Worm (Caenorhabditis elegans): ENCODE measurements around the gene nhr-119.

nhr-119 gene

ce11 chrII:2834105-2834504 is 33.7 kb upstream of the nhr-119 start:
- TF ChIP-seq elt-2 (tag; optimal IDR thresholded peaks at IDR 0.05) (peak; percentile 90), ceh-9 (tag; optimal IDR thresholded peaks at IDR 0.05) (no peak)

ce11 chrII:2832539-2832938 is 32.1 kb upstream of the nhr-119 start:
- TF ChIP-seq hlh-30 (tag; optimal IDR thresholded peaks at IDR 0.05; ENCODE audit: insufficient read depth) = peak; percentile 57
- no peak for TF ChIP-seq dve-1 (tag; optimal IDR thresholded peaks at IDR 0.05)
- TF ChIP-seq ceh-30 (tag; optimal IDR thresholded peaks at IDR 0.05) = peak; percentile 26

- peak; percentile 14 for TF ChIP-seq unc-55 (GFP tag; optimal IDR thresholded peaks at IDR 0.05)
- no peak for TF ChIP-seq lin-11 (tag; optimal IDR thresholded peaks at IDR 0.05)
Measured at ce11 chrII:2832098-2832497, 31.7 kb upstream of the nhr-119 start.

ce11 chrII:2831173-2831572 is 30.8 kb upstream of the nhr-119 start, which contains the start of gene K12H6.6:
Gene K12H6.6, minus strand, starts transcription at chrII:2831233.
- TF ChIP-seq che-1 (tag; optimal IDR thresholded peaks at IDR 0.05) (no peak), nhr-232 (tag; optimal IDR thresholded peaks at IDR 0.05) (no peak), unc-42 (tag; optimal IDR thresholded peaks at IDR 0.05) (peak; percentile 12)

- no peak for TF ChIP-seq ceh-30 (tag; optimal IDR thresholded peaks at IDR 0.05)
- TF ChIP-seq sox-2 (GFP tag; IDR thresholded peaks at IDR 0.05) = no peak
- no peak for TF ChIP-seq hlh-15 (tag; optimal IDR thresholded peaks at IDR 0.05)
- no peak for TF ChIP-seq F13H6.1 (tag; optimal IDR thresholded peaks at IDR 0.05)
- no peak for TF ChIP-seq elt-2 (tag; optimal IDR thresholded peaks at IDR 0.05)
- TF ChIP-seq elt-4 (tag; optimal IDR thresholded peaks at IDR 0.05) = no peak
- TF ChIP-seq sdc-2 (tag; optimal IDR thresholded peaks at IDR 0.05) = no peak
- no peak for TF ChIP-seq ref-2 (tag; optimal IDR thresholded peaks at IDR 0.05)
- TF ChIP-seq K02D7.2 (tag; optimal IDR thresholded peaks at IDR 0.05) = no peak
- TF ChIP-seq ceh-18 (tag; optimal IDR thresholded peaks at IDR 0.05) = no peak
- no peak for TF ChIP-seq odd-2 (tag; optimal IDR thresholded peaks at IDR 0.05)
- TF ChIP-seq fkh-10 (GFP tag; optimal IDR thresholded peaks at IDR 0.05) = no peak
- TF ChIP-seq dmd-4 (tag; optimal IDR thresholded peaks at IDR 0.05; ENCODE audit: borderline replicate concordance) = no peak
Measured at ce11 chrII:2830144-2830543, 29.7 kb upstream of the nhr-119 start.

- no peak for TF ChIP-seq pag-3 (tag; optimal IDR thresholded peaks at IDR 0.05; ENCODE audit: borderline replicate concordance)
- TF ChIP-seq F13H6.1 (tag; optimal IDR thresholded peaks at IDR 0.05) = no peak
- no peak for TF ChIP-seq sdc-2 (tag; optimal IDR thresholded peaks at IDR 0.05)
- no peak for TF ChIP-seq gmeb-2 (tag; optimal IDR thresholded peaks at IDR 0.05)
- TF ChIP-seq sox-2 (GFP tag; IDR thresholded peaks at IDR 0.05) = no peak
- no peak for TF ChIP-seq pax-1 (tag; optimal IDR thresholded peaks at IDR 0.05)
- no peak for TF ChIP-seq madf-2 (tag; optimal IDR thresholded peaks at IDR 0.05)
- no peak for TF ChIP-seq syd-9 (tag; optimal IDR thresholded peaks at IDR 0.05)
- no peak for TF ChIP-seq C38D4.7 (GFP tag; optimal IDR thresholded peaks at IDR 0.05)
- TF ChIP-seq nhr-232 (tag; optimal IDR thresholded peaks at IDR 0.05) = no peak
- no peak for TF ChIP-seq Y22D7AL.16 (tag; optimal IDR thresholded peaks at IDR 0.05)
- no peak for TF ChIP-seq ceh-24 (tag; optimal IDR thresholded peaks at IDR 0.05)
- TF ChIP-seq ref-2 (tag; optimal IDR thresholded peaks at IDR 0.05) = no peak
- no peak for TF ChIP-seq che-1 (tag; optimal IDR thresholded peaks at IDR 0.05)
- no peak for TF ChIP-seq lin-11 (tag; optimal IDR thresholded peaks at IDR 0.05)
- TF ChIP-seq unc-3 (GFP tag; conservative IDR thresholded peaks at IDR 0.05) = no peak
- TF ChIP-seq unc-3 (tag; optimal IDR thresholded peaks at IDR 0.05) = no peak
- no peak for TF ChIP-seq T23F11.4 (GFP tag; optimal IDR thresholded peaks at IDR 0.05)
- TF ChIP-seq pha-4 (tag; optimal IDR thresholded peaks at IDR 0.05) = no peak
Measured at ce11 chrII:2829482-2829881, 29.1 kb upstream of the nhr-119 start.

All from whole organism, late embryonic.